Worm (Caenorhabditis elegans): Measurements from ENCODE around the gene clec-26.

DNA sequence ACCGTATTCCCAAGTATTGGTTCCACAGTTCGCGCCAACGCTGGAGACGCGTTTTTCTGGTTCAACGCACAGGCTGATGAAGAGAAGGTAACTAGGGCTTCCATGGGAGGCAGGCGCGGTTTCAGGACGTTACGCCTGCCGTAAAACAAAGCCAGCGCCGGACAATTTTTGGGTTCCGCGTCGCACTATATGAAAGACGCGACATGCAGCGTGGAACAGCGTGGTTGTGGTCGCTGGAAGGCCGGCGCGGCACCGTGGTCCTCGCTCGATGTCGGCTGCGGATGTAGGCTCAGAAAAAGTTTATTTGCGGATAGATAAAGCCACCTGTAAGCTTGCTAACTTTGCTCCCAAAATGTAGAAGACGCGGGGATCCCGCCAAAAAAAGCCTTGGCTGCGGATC lies 10.0 kb upstream of the clec-26 start:
- no peak for TF ChIP-seq jun-1 (tag; optimal IDR thresholded peaks at IDR 0.05)
- no peak for TF ChIP-seq ama-1 (optimal IDR thresholded peaks at IDR 0.05)
- TF ChIP-seq nhr-25 (tag; optimal IDR thresholded peaks at IDR 0.05) = no peak
- TF ChIP-seq nhr-11 (tag; optimal IDR thresholded peaks at IDR 0.05) = no peak
- no peak for TF ChIP-seq pqm-1 (tag; optimal IDR thresholded peaks at IDR 0.05)
- no peak for TF ChIP-seq ztf-4 (tag; optimal IDR thresholded peaks at IDR 0.05)
- TF ChIP-seq elt-2 (tag; optimal IDR thresholded peaks at IDR 0.05) = no peak

Data from whole organism, L3 larva.